Worm (Caenorhabditis elegans) whole organism, mixed stage, embryonic: Measurements from ENCODE around the gene fbxb-75.
A peak's percentile ranks its signal among the peaks of the same experiment; 100 is the strongest.

Experiments
- M03D4.4 ChIP-seq: sonication (generic microtip); optimal IDR thresholded peaks from 2 replicates; lab custom pipeline; 2017; ENCODE audit warnings: mild to moderate bottlenecking, missing genetic modification characterization, missing compliant biosample characterization
- blmp-1 ChIP-seq: fragments of 150-350 bp; optimal IDR thresholded peaks from 2 replicates; lab custom pipeline; 2014; ENCODE audit warnings: missing biosample characterization, missing genetic modification characterization
- ceh-83 ChIP-seq: fragments of 200-800 bp; sonication (Bioruptor generic); optimal IDR thresholded peaks from 2 replicates; lab custom pipeline; 2018; ENCODE audit warnings: mild to moderate bottlenecking, missing genetic modification characterization, missing compliant biosample characterization
- ces-1 ChIP-seq: fragments of 150-350 bp; optimal IDR thresholded peaks from 2 replicates; lab custom pipeline; 2014; ENCODE audit warnings: missing biosample characterization, missing genetic modification reagents, missing genetic modification characterization
- cnd-1 ChIP-seq: fragments of 200-800 bp; sonication (Bioruptor generic); optimal IDR thresholded peaks from 2 replicates; lab custom pipeline; 2018; ENCODE audit warnings: mild to moderate bottlenecking, missing genetic modification characterization, missing compliant biosample characterization
- drap-1 ChIP-seq: fragments of 200-800 bp; sonication (Bioruptor generic); optimal IDR thresholded peaks from 3 replicates; lab custom pipeline; 2018; ENCODE audit warnings: mild to moderate bottlenecking, missing genetic modification characterization, missing compliant biosample characterization
- elt-1 ChIP-seq: sonication (generic microtip); optimal IDR thresholded peaks from 2 replicates; lab custom pipeline; 2017; ENCODE audit warnings: missing genetic modification characterization, mild to moderate bottlenecking, missing compliant biosample characterization, antibody characterized with exemption, moderate library complexity, borderline replicate concordance; ENCODE audit not compliant: insufficient read depth
- elt-3 ChIP-seq: fragments of 150-350 bp; optimal IDR thresholded peaks from 2 replicates; lab custom pipeline; 2014; ENCODE audit warnings: missing biosample characterization, missing genetic modification characterization
- flh-1 ChIP-seq: fragments of 200-800 bp; sonication (Bioruptor generic); optimal IDR thresholded peaks from 2 replicates; lab custom pipeline; 2018; ENCODE audit warnings: mild to moderate bottlenecking, missing genetic modification characterization, moderate library complexity, missing compliant biosample characterization
- ham-2 ChIP-seq: fragments of 200-800 bp; sonication (Bioruptor generic); optimal IDR thresholded peaks from 2 replicates; lab custom pipeline; 2018; ENCODE audit warnings: mild to moderate bottlenecking, missing genetic modification characterization, missing compliant biosample characterization
- hlh-1 ChIP-seq: fragments of 150-350 bp; optimal IDR thresholded peaks from 2 replicates; lab custom pipeline; 2014; ENCODE audit warnings: missing biosample characterization, missing genetic modification reagents, missing genetic modification characterization
- lin-32 ChIP-seq: fragments of 200-800 bp; sonication (Bioruptor generic); optimal IDR thresholded peaks from 2 replicates; lab custom pipeline; 2018; ENCODE audit warnings: mild to moderate bottlenecking, missing genetic modification characterization, missing compliant biosample characterization
- lsy-2 ChIP-seq: fragments of 150-350 bp; optimal IDR thresholded peaks from 2 replicates; lab custom pipeline; 2014; ENCODE audit warnings: missing biosample characterization, missing genetic modification characterization
- mab-5 ChIP-seq: fragments of 150-350 bp; optimal IDR thresholded peaks from 2 replicates; lab custom pipeline; 2014; ENCODE audit warnings: missing biosample characterization, missing genetic modification characterization
- mep-1 ChIP-seq: fragments of 150-350 bp; optimal IDR thresholded peaks from 2 replicates; lab custom pipeline; 2017; ENCODE audit warnings: missing biosample characterization, missing genetic modification reagents, missing genetic modification characterization, inconsistent platforms
- mls-2 ChIP-seq: sonication (generic microtip); optimal IDR thresholded peaks from 2 replicates; lab custom pipeline; 2016; ENCODE audit warnings: mild to moderate bottlenecking, missing genetic modification characterization, moderate library complexity, missing compliant biosample characterization
- nhr-12 ChIP-seq: fragments of 150-350 bp; optimal IDR thresholded peaks from 2 replicates; lab custom pipeline; 2014; ENCODE audit warnings: missing biosample characterization, missing genetic modification characterization
- nhr-2 ChIP-seq: fragments of 150-350 bp; optimal IDR thresholded peaks from 2 replicates; lab custom pipeline; 2014; ENCODE audit warnings: missing biosample characterization, missing genetic modification characterization
- nhr-237 ChIP-seq: fragments of 150-350 bp; optimal IDR thresholded peaks from 2 replicates; lab custom pipeline; 2014; ENCODE audit warnings: missing biosample characterization, missing genetic modification characterization
- nhr-28 ChIP-seq: fragments of 150-350 bp; optimal IDR thresholded peaks from 2 replicates; lab custom pipeline; 2014; ENCODE audit warnings: missing biosample characterization, missing genetic modification characterization
- nhr-76 ChIP-seq: sonication (generic microtip); optimal IDR thresholded peaks from 2 replicates; lab custom pipeline; 2017; ENCODE audit warnings: missing biosample characterization, missing genetic modification characterization
- pha-4 ChIP-seq: fragments of 150-350 bp; optimal IDR thresholded peaks from 2 replicates; lab custom pipeline; 2018; ENCODE audit warnings: missing biosample characterization, missing genetic modification reagents, missing genetic modification characterization
- sem-2 ChIP-seq: fragments of 200-800 bp; sonication (Bioruptor generic); optimal IDR thresholded peaks from 2 replicates; lab custom pipeline; 2018; ENCODE audit warnings: mild to moderate bottlenecking, missing genetic modification characterization, missing compliant biosample characterization
- snpc-4 ChIP-seq: fragments of 150-350 bp; optimal IDR thresholded peaks from 2 replicates; lab custom pipeline; 2014; ENCODE audit warnings: missing biosample characterization, missing genetic modification characterization
- sptf-1 ChIP-seq: sonication (generic microtip); optimal IDR thresholded peaks from 2 replicates; lab custom pipeline; 2017; ENCODE audit warnings: mild to moderate bottlenecking, missing genetic modification characterization, moderate library complexity, missing compliant biosample characterization
- tbx-8 ChIP-seq: fragments of 200-800 bp; sonication (Bioruptor generic); optimal IDR thresholded peaks from 2 replicates; lab custom pipeline; 2018; ENCODE audit warnings: mild to moderate bottlenecking, missing genetic modification characterization, moderate library complexity, missing compliant biosample characterization
- unc-120 ChIP-seq: sonication (generic microtip); optimal IDR thresholded peaks from 2 replicates; lab custom pipeline; 2017; ENCODE audit warnings: missing genetic modification characterization, missing compliant biosample characterization; ENCODE audit not compliant: poor library complexity, severe bottlenecking
- unc-39 ChIP-seq: fragments of 150-350 bp; optimal IDR thresholded peaks from 2 replicates; lab custom pipeline; 2014; ENCODE audit warnings: missing biosample characterization, missing genetic modification characterization
- unc-62 ChIP-seq: fragments of 150-350 bp; optimal IDR thresholded peaks from 2 replicates; lab custom pipeline; 2014; ENCODE audit warnings: missing biosample characterization, missing genetic modification reagents, missing genetic modification characterization
- zip-8 ChIP-seq: fragments of 150-350 bp; optimal IDR thresholded peaks from 2 replicates; lab custom pipeline; 2014; ENCODE audit warnings: missing biosample characterization, missing genetic modification characterization
- ztf-11 ChIP-seq: fragments of 150-350 bp; optimal IDR thresholded peaks from 2 replicates; lab custom pipeline; 2014; ENCODE audit warnings: missing biosample characterization, missing genetic modification characterization

fbxb-75 gene

ce11 chrIV:4423885-4424284 lies 17.1 kb downstream of the fbxb-75 start:
- TF ChIP-seq lsy-2 (tag; lab: Kevin White, UChicago): no peak
- no peak for TF ChIP-seq nhr-28 (tag; lab: Kevin White, UChicago)
- no peak for TF ChIP-seq ces-1 (GFP tag; lab: Kevin White, UChicago)
- TF ChIP-seq nhr-76 (tag; lab: Kevin White, UChicago): no peak

- TF ChIP-seq ztf-11 (tag; lab: Kevin White, UChicago) (no peak), drap-1 (GFP tag; lab: Kevin White, UChicago) (no peak), cnd-1 (no peak), lsy-2 (tag; lab: Kevin White, UChicago) (no peak)
These were observed 18.0 kb downstream of the fbxb-75 start for ce11 chrIV:4423026-4423425.

ce11 chrIV:4422029-4422428 lies 18.9 kb downstream of the fbxb-75 start, which contains the start of gene clec-175:
TSS of gene clec-175 (plus strand) at chrIV:4422329.
- no peak for TF ChIP-seq sem-2 (GFP tag; lab: Kevin White, UChicago)
- TF ChIP-seq elt-1 (tag; lab: Kevin White, UChicago): no peak
- no peak for TF ChIP-seq mep-1
- TF ChIP-seq mls-2 (tag; lab: Kevin White, UChicago): no peak
- TF ChIP-seq snpc-4 (tag; lab: Kevin White, UChicago): no peak
- no peak for TF ChIP-seq unc-62 (GFP tag; lab: Kevin White, UChicago)
- no peak for TF ChIP-seq pha-4 (tag; lab: Kevin White, UChicago)
- TF ChIP-seq cnd-1: no peak
- TF ChIP-seq M03D4.4 (tag; lab: Kevin White, UChicago): no peak
- no peak for TF ChIP-seq lsy-2 (tag; lab: Kevin White, UChicago)
- no peak for TF ChIP-seq sptf-1 (tag; lab: Kevin White, UChicago)
- TF ChIP-seq elt-3 (tag; lab: Kevin White, UChicago): no peak
- no peak for TF ChIP-seq ztf-11 (tag; lab: Kevin White, UChicago)
- TF ChIP-seq mab-5 (tag; lab: Kevin White, UChicago): no peak
- no peak for TF ChIP-seq nhr-237 (tag; lab: Kevin White, UChicago)
- no peak for TF ChIP-seq blmp-1 (tag; lab: Kevin White, UChicago)
- TF ChIP-seq nhr-76 (tag; lab: Kevin White, UChicago): no peak

- TF ChIP-seq drap-1 (GFP tag; lab: Kevin White, UChicago) (no peak), unc-120 (no peak), ham-2 (GFP tag; lab: Kevin White, UChicago) (no peak), zip-8 (tag; lab: Kevin White, UChicago) (no peak), mep-1 (no peak), pha-4 (tag; lab: Kevin White, UChicago) (no peak), ceh-83 (GFP tag; lab: Kevin White, UChicago) (no peak), cnd-1 (no peak), flh-1 (no peak), sem-2 (GFP tag; lab: Kevin White, UChicago) (no peak), M03D4.4 (tag; lab: Kevin White, UChicago) (no peak), nhr-2 (tag; lab: Kevin White, UChicago) (no peak), lsy-2 (tag; lab: Kevin White, UChicago) (no peak), unc-39 (no peak), hlh-1 (tag; lab: Kevin White, UChicago) (no peak), ces-1 (GFP tag; lab: Kevin White, UChicago) (no peak), mls-2 (tag; lab: Kevin White, UChicago) (no peak)
- TF ChIP-seq, all 35 proteins: peak for 0
These were observed 27.9 kb downstream of the fbxb-75 start for ce11 chrIV:4413114-4413513.

DNA sequence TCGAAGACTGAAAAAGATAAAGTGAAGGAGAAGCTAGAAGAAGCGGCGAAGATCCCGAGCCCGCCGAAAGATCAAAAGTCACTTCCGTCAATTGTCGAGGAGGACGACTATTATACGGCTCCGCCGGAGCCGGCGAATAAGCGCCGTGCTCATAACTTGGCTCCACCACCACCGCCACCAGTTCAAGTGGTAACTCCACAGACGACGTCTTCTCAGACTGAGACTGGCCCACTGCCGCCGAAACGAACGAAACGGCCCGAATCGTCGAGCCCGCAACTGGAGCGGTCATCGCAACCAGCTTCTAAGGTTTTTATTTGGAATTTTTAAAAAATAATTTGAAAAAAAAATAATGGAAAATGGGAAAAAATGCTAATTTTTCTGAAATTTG lies 29.0 kb downstream of the fbxb-75 start:
- TF ChIP-seq sem-2 (GFP tag; lab: Kevin White, UChicago) (peak; percentile 0), nhr-2 (tag; lab: Kevin White, UChicago) (no peak)
- TF ChIP-seq, all 35 proteins: peak for 1

ce11 chrIV:4411311-4411947 lies 29.5 kb downstream of the fbxb-75 start:
- no peak for TF ChIP-seq nhr-12 (tag; lab: Kevin White, UChicago)
- TF ChIP-seq ces-1 (GFP tag; lab: Kevin White, UChicago): no peak
- no peak for TF ChIP-seq unc-62 (GFP tag; lab: Kevin White, UChicago)
- TF ChIP-seq cnd-1: no peak
- TF ChIP-seq mep-1: no peak
- no peak for TF ChIP-seq mab-5 (tag; lab: Kevin White, UChicago)
- no peak for TF ChIP-seq nhr-2 (tag; lab: Kevin White, UChicago)
- TF ChIP-seq flh-1: no peak
- TF ChIP-seq drap-1 (GFP tag; lab: Kevin White, UChicago): no peak
- TF ChIP-seq tbx-8 (GFP tag; lab: Kevin White, UChicago): no peak
- no peak for TF ChIP-seq unc-39
- TF ChIP-seq hlh-1 (tag; lab: Kevin White, UChicago): no peak
- TF ChIP-seq lin-32 (GFP tag; lab: Kevin White, UChicago): no peak
- TF ChIP-seq ham-2 (GFP tag; lab: Kevin White, UChicago): no peak
- TF ChIP-seq unc-120: no peak
- TF ChIP-seq sptf-1 (tag; lab: Kevin White, UChicago): no peak
- no peak for TF ChIP-seq M03D4.4 (tag; lab: Kevin White, UChicago)
- no peak for TF ChIP-seq sem-2 (GFP tag; lab: Kevin White, UChicago)
